6 worm cellular contexts compared by ENCODE assay signal in the genomic region with DNA sequence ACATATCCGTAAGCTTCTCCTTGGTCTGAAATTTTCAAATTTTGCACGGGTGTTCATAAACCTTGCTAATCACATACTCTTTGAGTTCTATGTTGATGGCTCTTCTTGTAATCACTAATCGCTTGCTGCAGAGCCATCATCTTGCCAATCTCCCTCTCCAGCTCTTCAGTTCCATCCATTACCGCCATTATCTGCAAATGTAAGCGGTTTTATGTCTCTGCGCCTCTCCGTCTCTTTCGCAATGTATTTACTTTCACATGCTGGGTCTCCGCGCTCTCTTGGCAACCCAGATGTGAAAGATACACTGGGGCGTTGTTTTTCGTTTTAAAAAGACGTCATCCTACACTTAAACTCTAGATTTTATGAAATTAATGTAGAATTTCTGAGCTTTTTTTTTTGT.
A peak's percentile ranks its signal among the peaks of the same experiment; 100 is the strongest.
TF ChIP-seq lines count a peak whose summit lies in the region.

No protein-coding gene starts in this region.

TF ChIP-seq in whole organism, L1 larva, 84 proteins besides CTCF, POLR2A, EP300 and RAD21 (continued from another document and continues in another):
- TF ChIP-seq lin-35 (GFP tag; optimal IDR thresholded peaks at IDR 0.05; lab: Kevin White, UChicago) (peak in 1 of 2 experiments; percentile 44), sox-4 (tag; optimal IDR thresholded peaks at IDR 0.05; lab: Kevin White, UChicago) (no peak), lin-13 (GFP tag; optimal IDR thresholded peaks at IDR 0.05; lab: Kevin White, UChicago) (no peak), fkh-10 (GFP tag; optimal IDR thresholded peaks at IDR 0.05; lab: Kevin White, UChicago) (no peak), sup-37 (GFP tag; optimal IDR thresholded peaks at IDR 0.05; lab: Kevin White, UChicago) (no peak), nhr-20 (tag; optimal IDR thresholded peaks at IDR 0.05; lab: Kevin White, UChicago) (peak; percentile 16), nhr-77 (tag; optimal IDR thresholded peaks at IDR 0.05; lab: Kevin White, UChicago) (no peak), egl-13 (tag; optimal IDR thresholded peaks at IDR 0.05; lab: Kevin White, UChicago) (no peak), unc-86 (tag; optimal IDR thresholded peaks at IDR 0.05; lab: Kevin White, UChicago) (no peak), sptf-1 (tag; optimal IDR thresholded peaks at IDR 0.05; lab: Kevin White, UChicago) (no peak), ceh-88 (GFP tag; IDR thresholded peaks at IDR 0.05; lab: Robert Waterston, UW) (no peak), hpl-2 (GFP tag; optimal IDR thresholded peaks at IDR 0.05; lab: Kevin White, UChicago) (no peak), ets-5 (GFP tag; IDR thresholded peaks at IDR 0.05; lab: Robert Waterston, UW) (no peak), efl-3 (GFP tag; optimal IDR thresholded peaks at IDR 0.05; lab: Kevin White, UChicago) (no peak), snu-23 (GFP tag; optimal IDR thresholded peaks at IDR 0.05; lab: Kevin White, UChicago) (peak; percentile 46), hlh-17 (GFP tag; optimal IDR thresholded peaks at IDR 0.05; lab: Kevin White, UChicago; ENCODE audit: borderline replicate concordance) (no peak), nhr-76 (tag; optimal IDR thresholded peaks at IDR 0.05; lab: Kevin White, UChicago) (no peak), ama-1 (optimal IDR thresholded peaks at IDR 0.05; lab: Kevin White, UChicago) (no peak), lin-14 (GFP tag; optimal IDR thresholded peaks at IDR 0.05; lab: Kevin White, UChicago) (no peak), nhr-85 (tag; lab: Kevin White, UChicago) (no peak), elt-2 (tag; optimal IDR thresholded peaks at IDR 0.05; lab: Kevin White, UChicago) (no peak), C04F5.9 (tag; optimal IDR thresholded peaks at IDR 0.05; lab: Kevin White, UChicago) (no peak)

TF ChIP-seq in whole organism, L2 larva, 48 proteins besides CTCF, POLR2A, EP300 and RAD21 (continued from another document):
- TF ChIP-seq ama-1 (optimal IDR thresholded peaks at IDR 0.05; lab: Kevin White, UChicago): no peak
- TF ChIP-seq lin-13 (GFP tag; optimal IDR thresholded peaks at IDR 0.05; lab: Kevin White, UChicago): peak; percentile 11
- peak; percentile 31 for TF ChIP-seq fos-1 (tag; optimal IDR thresholded peaks at IDR 0.05; lab: Kevin White, UChicago)
- TF ChIP-seq nhr-129 (tag; optimal IDR thresholded peaks at IDR 0.05; lab: Kevin White, UChicago): peak; percentile 63
- peak; percentile 10 for TF ChIP-seq sma-3 (GFP tag; optimal IDR thresholded peaks at IDR 0.05; lab: Kevin White, UChicago)
- peak; percentile 70 for TF ChIP-seq C34F6.9 (tag; optimal IDR thresholded peaks at IDR 0.05; lab: Kevin White, UChicago)
- TF ChIP-seq unc-55 (GFP tag; optimal IDR thresholded peaks at IDR 0.05; lab: Kevin White, UChicago): peak; percentile 54
- no peak for TF ChIP-seq peb-1 (tag; optimal IDR thresholded peaks at IDR 0.05; lab: Kevin White, UChicago)

TF ChIP-seq in whole organism, L3 larva, 47 proteins besides CTCF, POLR2A, EP300 and RAD21 (continued from another document):
- TF ChIP-seq nhr-67 (tag; optimal IDR thresholded peaks at IDR 0.05; lab: Kevin White, UChicago) (no peak), elt-2 (tag; optimal IDR thresholded peaks at IDR 0.05; lab: Kevin White, UChicago) (peak; percentile 29), nhr-76 (tag; optimal IDR thresholded peaks at IDR 0.05; lab: Kevin White, UChicago) (no peak), unc-62 (GFP tag; optimal IDR thresholded peaks at IDR 0.05; lab: Kevin White, UChicago) (no peak), snpc-4 (tag; optimal IDR thresholded peaks at IDR 0.05; lab: Kevin White, UChicago) (peak; percentile 52)

TF ChIP-seq in whole organism, L4 larva, 104 proteins besides CTCF, POLR2A, EP300 and RAD21 (continued from another document and continues in another):
- TF ChIP-seq mxl-3 (GFP tag; optimal IDR thresholded peaks at IDR 0.05; lab: Kevin White, UChicago) (no peak), tag-97 (GFP tag; IDR thresholded peaks at IDR 0.05; lab: Robert Waterston, UW) (no peak), nhr-111 (GFP tag; optimal IDR thresholded peaks at IDR 0.05; lab: Kevin White, UChicago) (no peak), arid-1 (GFP tag; conservative IDR thresholded peaks at IDR 0.05; lab: Robert Waterston, UW) (no peak), F44E2.7 (GFP tag; IDR thresholded peaks at IDR 0.05; lab: Robert Waterston, UW) (no peak), hlh-30 (tag; optimal IDR thresholded peaks at IDR 0.05; lab: Kevin White, UChicago; ENCODE audit: insufficient read depth) (peak; percentile 31), nhr-48 (tag; optimal IDR thresholded peaks at IDR 0.05; lab: Kevin White, UChicago) (no peak), skn-1 (tag; optimal IDR thresholded peaks at IDR 0.05; lab: Kevin White, UChicago) (no peak), unc-62 (GFP tag; optimal IDR thresholded peaks at IDR 0.05 in 1 of 2; lab: Kevin White, UChicago) (no peak), unc-62 (tag; optimal IDR thresholded peaks at IDR 0.05; lab: Kevin White, UChicago) (no peak), lin-39 (tag; optimal IDR thresholded peaks at IDR 0.05; lab: Kevin White, UChicago) (no peak), attf-4 (tag; optimal IDR thresholded peaks at IDR 0.05; lab: Kevin White, UChicago) (no peak), php-3 (GFP tag; IDR thresholded peaks at IDR 0.05; lab: Robert Waterston, UW) (no peak), daf-8 (GFP tag; IDR thresholded peaks at IDR 0.05; lab: Robert Waterston, UW) (no peak), madf-5 (GFP tag; IDR thresholded peaks at IDR 0.05; lab: Robert Waterston, UW) (no peak), rbr-2 (tag; optimal IDR thresholded peaks at IDR 0.05; lab: Kevin White, UChicago) (peak; percentile 25), ceh-44 (GFP tag; IDR thresholded peaks at IDR 0.05; lab: Robert Waterston, UW) (no peak), Y48G9A.11 (GFP tag; IDR thresholded peaks at IDR 0.05; lab: Robert Waterston, UW) (no peak), zfp-3 (GFP tag; conservative IDR thresholded peaks at IDR 0.05; lab: Robert Waterston, UW) (no peak), lir-3 (tag; optimal IDR thresholded peaks at IDR 0.05; lab: Kevin White, UChicago) (no peak), dve-1 (tag; optimal IDR thresholded peaks at IDR 0.05; lab: Kevin White, UChicago; ENCODE audit: insufficient read depth) (peak; percentile 58), hlh-11 (tag; optimal IDR thresholded peaks at IDR 0.05; lab: Kevin White, UChicago) (peak; percentile 49), snpc-1.2 (GFP tag; IDR thresholded peaks at IDR 0.05; lab: Robert Waterston, UW) (no peak), lsy-2 (tag; optimal IDR thresholded peaks at IDR 0.05; lab: Kevin White, UChicago) (peak in 1 of 2 experiments; percentile 42), ZK546.5 (tag; optimal IDR thresholded peaks at IDR 0.05; lab: Kevin White, UChicago) (no peak), ZK337.2 (GFP tag; IDR thresholded peaks at IDR 0.05; lab: Robert Waterston, UW) (no peak), ceh-32 (tag; optimal IDR thresholded peaks at IDR 0.05; lab: Kevin White, UChicago; ENCODE audit: poor library complexity) (no peak), hif-1 (tag; optimal IDR thresholded peaks at IDR 0.05; lab: Kevin White, UChicago) (no peak), vab-7 (GFP tag; IDR thresholded peaks at IDR 0.05; lab: Robert Waterston, UW) (no peak), lin-29 (GFP tag; IDR thresholded peaks at IDR 0.05; lab: Robert Waterston, UW) (no peak), Y105C5A.15 (GFP tag; IDR thresholded peaks at IDR 0.05; lab: Robert Waterston, UW) (no peak), nhr-10 (tag; optimal IDR thresholded peaks at IDR 0.05; lab: Kevin White, UChicago) (no peak), daf-19 (GFP tag; conservative IDR thresholded peaks at IDR 0.05; lab: Robert Waterston, UW) (0 out of 2 replicates have a peak, but pooled peaks have one; percentile 64)

TF ChIP-seq in whole organism, late embryonic, 69 proteins besides CTCF, POLR2A, EP300 and RAD21 (continued from another document):
- no peak for TF ChIP-seq ceh-45 (GFP tag; IDR thresholded peaks at IDR 0.05; lab: Robert Waterston, UW)
- TF ChIP-seq ceh-31 (tag; optimal IDR thresholded peaks at IDR 0.05; lab: Kevin White, UChicago): peak; percentile 0
- no peak for TF ChIP-seq pha-4 (tag; optimal IDR thresholded peaks at IDR 0.05; lab: Kevin White, UChicago)
- TF ChIP-seq mec-3 (tag; optimal IDR thresholded peaks at IDR 0.05; lab: Kevin White, UChicago; ENCODE audit: borderline replicate concordance): no peak
- TF ChIP-seq elt-2 (tag; optimal IDR thresholded peaks at IDR 0.05; lab: Kevin White, UChicago): peak; percentile 6
- no peak for TF ChIP-seq hlh-8 (tag; optimal IDR thresholded peaks at IDR 0.05; lab: Kevin White, UChicago)
- no peak for TF ChIP-seq pat-9 (tag; optimal IDR thresholded peaks at IDR 0.05; lab: Kevin White, UChicago)

TF ChIP-seq in whole organism, young adult, 124 proteins besides CTCF, POLR2A, EP300 and RAD21 (continued from another document):
- no peak for TF ChIP-seq lag-1 (GFP tag; IDR thresholded peaks at IDR 0.05; lab: Robert Waterston, UW)
- TF ChIP-seq chd-7 (tag; optimal IDR thresholded peaks at IDR 0.05; lab: Kevin White, UChicago): no peak
- no peak for TF ChIP-seq lin-40 (tag; optimal IDR thresholded peaks at IDR 0.05; lab: Kevin White, UChicago)
- no peak for TF ChIP-seq ets-4 (GFP tag; optimal IDR thresholded peaks at IDR 0.05; lab: Kevin White, UChicago)
- TF ChIP-seq pha-4 (tag; optimal IDR thresholded peaks at IDR 0.05; lab: Kevin White, UChicago): no peak
- TF ChIP-seq gei-17 (GFP tag; optimal IDR thresholded peaks at IDR 0.05; lab: Kevin White, UChicago): no peak
- TF ChIP-seq die-1 (tag; optimal IDR thresholded peaks at IDR 0.05; lab: Kevin White, UChicago): no peak
- TF ChIP-seq akir-1 (GFP tag; optimal IDR thresholded peaks at IDR 0.05; lab: Kevin White, UChicago): no peak
- no peak for TF ChIP-seq sdz-38 (tag; optimal IDR thresholded peaks at IDR 0.05; lab: Kevin White, UChicago)
- no peak for TF ChIP-seq ekl-4 (GFP tag; IDR thresholded peaks at IDR 0.05; lab: Robert Waterston, UW)
- TF ChIP-seq B0019.2 (GFP tag; conservative IDR thresholded peaks at IDR 0.05; lab: Robert Waterston, UW): no peak
- no peak for TF ChIP-seq nfya-1 (tag; optimal IDR thresholded peaks at IDR 0.05; lab: Kevin White, UChicago; ENCODE audit: borderline replicate concordance, insufficient read depth)
- no peak for TF ChIP-seq egrh-3 (GFP tag; IDR thresholded peaks at IDR 0.05; lab: Robert Waterston, UW)
- no peak for TF ChIP-seq Y53F4B.3 (GFP tag; IDR thresholded peaks at IDR 0.05; lab: Robert Waterston, UW)
- TF ChIP-seq rcor-1 (GFP tag; IDR thresholded peaks at IDR 0.05; lab: Robert Waterston, UW): no peak
- no peak for TF ChIP-seq mcd-1 (GFP tag; IDR thresholded peaks at IDR 0.05; lab: Robert Waterston, UW)
- peak; percentile 4 for TF ChIP-seq nhr-80 (tag; optimal IDR thresholded peaks at IDR 0.05; lab: Kevin White, UChicago)
- TF ChIP-seq ztf-22 (GFP tag; optimal IDR thresholded peaks at IDR 0.05; lab: Kevin White, UChicago): no peak
- peak; percentile 65; the same call in 1 of the 2 replicates for TF ChIP-seq hmg-1.2 (GFP tag; IDR thresholded peaks at IDR 0.05; lab: Robert Waterston, UW)
- TF ChIP-seq T07F8.4 (tag; optimal IDR thresholded peaks at IDR 0.05; lab: Kevin White, UChicago): no peak
- no peak for TF ChIP-seq madf-8 (GFP tag; conservative IDR thresholded peaks at IDR 0.05; lab: Robert Waterston, UW)
- TF ChIP-seq ztf-18 (tag; optimal IDR thresholded peaks at IDR 0.05; lab: Kevin White, UChicago): no peak
- no peak for TF ChIP-seq sptf-2 (GFP tag; optimal IDR thresholded peaks at IDR 0.05; lab: Kevin White, UChicago)
- TF ChIP-seq dpl-1 (GFP tag; optimal IDR thresholded peaks at IDR 0.05; lab: Kevin White, UChicago): no peak
- TF ChIP-seq Y67H2A.10 (GFP tag; conservative IDR thresholded peaks at IDR 0.05; lab: Robert Waterston, UW): no peak
- no peak for TF ChIP-seq nfyb-1 (GFP tag; IDR thresholded peaks at IDR 0.05; lab: Robert Waterston, UW)
- no peak for TF ChIP-seq ceh-58 (GFP tag; IDR thresholded peaks at IDR 0.05; lab: Robert Waterston, UW)
- TF ChIP-seq ztf-28 (GFP tag; IDR thresholded peaks at IDR 0.05; lab: Robert Waterston, UW): no peak
- no peak for TF ChIP-seq madf-3 (GFP tag; IDR thresholded peaks at IDR 0.05; lab: Robert Waterston, UW)
- no peak for TF ChIP-seq unc-62 (GFP tag; optimal IDR thresholded peaks at IDR 0.05; lab: Kevin White, UChicago)
- peak; percentile 19; the same call in 1 of the 2 replicates for TF ChIP-seq dox-1 (GFP tag; IDR thresholded peaks at IDR 0.05; lab: Robert Waterston, UW)
- no peak for TF ChIP-seq Y53G8AR.9 (GFP tag; conservative IDR thresholded peaks at IDR 0.05; lab: Robert Waterston, UW)
- no peak for TF ChIP-seq aptf-3 (GFP tag; IDR thresholded peaks at IDR 0.05; lab: Robert Waterston, UW)
- TF ChIP-seq snpc-1.3 (tag; optimal IDR thresholded peaks at IDR 0.05; lab: Kevin White, UChicago; ENCODE audit: insufficient read depth): no peak
- TF ChIP-seq madf-6 (GFP tag; IDR thresholded peaks at IDR 0.05; lab: Robert Waterston, UW): no peak
- TF ChIP-seq F57A8.1 (GFP tag; optimal IDR thresholded peaks at IDR 0.05; lab: Kevin White, UChicago): no peak
- TF ChIP-seq attf-5 (GFP tag; optimal IDR thresholded peaks at IDR 0.05; lab: Kevin White, UChicago): peak; percentile 12
- no peak for TF ChIP-seq nhr-179 (tag; optimal IDR thresholded peaks at IDR 0.05; lab: Kevin White, UChicago)
- no peak for TF ChIP-seq lsy-27 (tag; optimal IDR thresholded peaks at IDR 0.05; lab: Kevin White, UChicago; ENCODE audit: borderline replicate concordance, insufficient read depth)
- no peak for TF ChIP-seq F23B12.7 (tag; optimal IDR thresholded peaks at IDR 0.05; lab: Kevin White, UChicago; ENCODE audit: insufficient read depth)
TF ChIP-seq in whole organism, young adult: peak in this region for 7.
